Worm (Caenorhabditis elegans) whole organism, early embryonic: ENCODE data around the gene fbf-1.

ENCODE experiments used
- B0310.2 ChIP-seq: sonication (generic microtip); optimal IDR thresholded peaks from 2 replicates; lab custom pipeline; 2016; ENCODE audit warnings: mild to moderate bottlenecking, missing genetic modification characterization, missing compliant biosample characterization
- F13C5.2 ChIP-seq: sonication (generic microtip); optimal IDR thresholded peaks from 2 replicates; lab custom pipeline; 2017; ENCODE audit warnings: mild to moderate bottlenecking, missing genetic modification characterization, inconsistent platforms, missing compliant biosample characterization
- ama-1 ChIP-seq: fragments of 150-350 bp; optimal IDR thresholded peaks from 2 replicates; lab custom pipeline; 2014
- pes-1 ChIP-seq: fragments of 200-800 bp; sonication (Bioruptor generic); IDR thresholded peaks from 2 replicates; pipeline ENCODE4 v1.3.6; 2022; ENCODE audit warnings: missing genetic modification reagents, missing genetic modification characterization, missing compliant biosample characterization

DNA sequence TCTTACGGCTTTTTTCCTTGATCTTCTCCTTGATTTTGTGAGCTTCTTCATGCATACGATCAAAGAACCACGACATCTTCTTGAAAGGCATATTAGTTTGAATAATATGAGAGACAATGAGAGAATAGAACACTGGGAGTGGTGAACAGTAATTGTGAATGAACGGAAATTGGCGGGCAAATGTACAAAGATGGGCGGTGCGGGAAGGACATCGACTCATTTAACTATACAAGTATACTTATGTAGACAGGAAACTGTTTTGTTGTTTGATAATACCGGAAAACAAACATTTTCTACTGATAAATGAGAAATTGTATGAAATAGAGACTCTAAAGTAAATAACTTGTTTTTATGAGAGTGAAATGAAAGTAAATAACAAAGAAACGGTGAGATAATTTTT is 35.6 kb downstream of the fbf-1 start, which contains the start of gene R12C12.5:
- TF ChIP-seq ama-1 (lab: Kevin White, UChicago) (no peak), F13C5.2 (tag; lab: Kevin White, UChicago) (no peak), pes-1 (no peak), B0310.2 (no peak)
